Worm (Caenorhabditis elegans): Measurements from ENCODE around the gene gmap-1.

- no peak for TF ChIP-seq ama-1 (optimal IDR thresholded peaks at IDR 0.05)
- no peak for TF ChIP-seq hmbx-1 (tag; optimal IDR thresholded peaks at IDR 0.05)
- no peak for TF ChIP-seq hmg-4 (GFP tag; optimal IDR thresholded peaks at IDR 0.05)
- TF ChIP-seq flt-1 (GFP tag; IDR thresholded peaks at IDR 0.05) = no peak
- no peak for TF ChIP-seq tbx-11 (GFP tag; IDR thresholded peaks at IDR 0.05)
- TF ChIP-seq ets-7 (tag; optimal IDR thresholded peaks at IDR 0.05) = no peak
- no peak for TF ChIP-seq aly-1 (tag; optimal IDR thresholded peaks at IDR 0.05)
- no peak for TF ChIP-seq F13C5.2 (tag; optimal IDR thresholded peaks at IDR 0.05)
- TF ChIP-seq sea-1 (GFP tag; conservative IDR thresholded peaks at IDR 0.05) = no peak
- TF ChIP-seq tra-4 (tag; optimal IDR thresholded peaks at IDR 0.05) = no peak
- TF ChIP-seq pes-1 (GFP tag; IDR thresholded peaks at IDR 0.05) = no peak
- TF ChIP-seq tbx-37 (GFP tag; conservative IDR thresholded peaks at IDR 0.05) = no peak
- TF ChIP-seq ceh-36 (tag; optimal IDR thresholded peaks at IDR 0.05) = no peak
Measured at ce11 chrX:12918454-12918853, 16.3 kb downstream of the gmap-1 start.
